Worm (Caenorhabditis elegans): Measurements from ENCODE around the gene C30G4.2.

DNA sequence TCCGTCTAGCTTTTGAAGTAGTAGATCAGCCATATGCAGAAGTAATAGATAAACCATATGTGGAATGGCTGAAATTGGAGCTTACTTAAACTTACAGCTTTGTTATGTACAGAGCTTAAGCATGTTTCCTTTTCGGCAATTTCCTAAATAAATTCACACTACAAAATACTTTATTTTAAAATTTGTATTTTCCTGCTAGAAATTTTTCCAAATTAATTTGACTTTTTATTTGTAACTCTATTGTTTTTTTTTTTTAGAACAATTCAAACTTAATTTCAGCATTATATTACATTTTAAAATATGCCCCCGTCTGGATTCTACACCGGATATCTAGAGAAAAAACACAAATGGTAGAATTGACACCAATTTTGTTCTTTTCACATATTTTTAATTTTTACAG is 32.3 kb downstream of the C30G4.2 start, which contains the start of gene F35B3.3:
- TF ChIP-seq tbx-2 (tag; optimal IDR thresholded peaks at IDR 0.05) (no peak), K09A11.1 (tag; optimal IDR thresholded peaks at IDR 0.05; ENCODE audit: insufficient read depth) (no peak), ama-1 (optimal IDR thresholded peaks at IDR 0.05) (no peak), madf-2 (tag; optimal IDR thresholded peaks at IDR 0.05) (no peak), dmd-4 (tag; optimal IDR thresholded peaks at IDR 0.05; ENCODE audit: borderline replicate concordance) (no peak), dve-1 (tag; optimal IDR thresholded peaks at IDR 0.05) (no peak), Y22D7AL.16 (tag; optimal IDR thresholded peaks at IDR 0.05) (no peak), pat-9 (tag; optimal IDR thresholded peaks at IDR 0.05) (no peak), sox-2 (GFP tag; IDR thresholded peaks at IDR 0.05) (no peak), nfya-1 (tag; optimal IDR thresholded peaks at IDR 0.05) (no peak), ttx-3 (tag; optimal IDR thresholded peaks at IDR 0.05) (no peak), ceh-19 (GFP tag; optimal IDR thresholded peaks at IDR 0.05) (no peak)
